Fruit fly (Drosophila melanogaster): Measurements from ENCODE around the gene CG6012.

The CG6012 gene

DNA sequence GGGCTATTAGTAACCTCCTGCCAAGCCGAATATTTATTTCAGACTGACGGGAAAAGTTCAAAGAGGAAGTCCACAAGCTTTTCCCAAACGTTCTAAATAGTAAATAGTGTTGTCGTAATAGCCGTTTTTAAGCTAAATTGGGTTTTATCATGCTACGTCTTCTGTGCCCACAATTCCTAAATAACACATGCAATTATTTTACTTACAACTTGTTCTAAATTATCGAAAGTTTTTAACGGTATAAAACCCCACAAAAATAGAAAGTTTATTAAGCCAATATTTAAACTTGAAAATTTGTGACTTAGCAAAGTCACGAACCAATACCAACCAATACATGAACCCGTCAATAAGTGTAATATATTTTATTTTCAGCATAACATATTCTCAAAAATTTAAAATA is 12.6 kb downstream of the CG6012 start, which contains the start of gene CG13284:
CG13284 (minus strand) TSS at position 47 of the 400 bp plus-strand sequence.
- TF ChIP-seq fd96Ca (GFP tag; IDR thresholded peaks at IDR 0.05) (no peak), Pif1A (GFP tag; optimal IDR thresholded peaks at IDR 0.05) (no peak), Ets98B (GFP tag; IDR thresholded peaks at IDR 0.05) (no peak), CG10348 (GFP tag; IDR thresholded peaks at IDR 0.05) (no peak), gl (tag; optimal IDR thresholded peaks at IDR 0.05) (no peak), CG12605 (GFP tag; IDR thresholded peaks at IDR 0.05) (no peak), Pif1B (GFP tag; optimal IDR thresholded peaks at IDR 0.05) (no peak), CG8159 (tag; optimal IDR thresholded peaks at IDR 0.05) (no peak), CG32121 (GFP tag; IDR thresholded peaks at IDR 0.05) (no peak), CG17806 (tag; optimal IDR thresholded peaks at IDR 0.05) (no peak), D1 (tag; optimal IDR thresholded peaks at IDR 0.05) (no peak), CG15710 (tag; optimal IDR thresholded peaks at IDR 0.05) (no peak), CG4496 (GFP tag; IDR thresholded peaks at IDR 0.05) (no peak), CG13204 (GFP tag; optimal IDR thresholded peaks at IDR 0.05) (no peak), CG14655 (GFP tag; optimal IDR thresholded peaks at IDR 0.05) (no peak), rn (GFP tag; IDR thresholded peaks at IDR 0.05) (no peak), CG9948 (tag; optimal IDR thresholded peaks at IDR 0.05) (no peak), CG34367 (tag; optimal IDR thresholded peaks at IDR 0.05) (no peak), CG8301 (tag; optimal IDR thresholded peaks at IDR 0.05) (no peak)

DNA sequence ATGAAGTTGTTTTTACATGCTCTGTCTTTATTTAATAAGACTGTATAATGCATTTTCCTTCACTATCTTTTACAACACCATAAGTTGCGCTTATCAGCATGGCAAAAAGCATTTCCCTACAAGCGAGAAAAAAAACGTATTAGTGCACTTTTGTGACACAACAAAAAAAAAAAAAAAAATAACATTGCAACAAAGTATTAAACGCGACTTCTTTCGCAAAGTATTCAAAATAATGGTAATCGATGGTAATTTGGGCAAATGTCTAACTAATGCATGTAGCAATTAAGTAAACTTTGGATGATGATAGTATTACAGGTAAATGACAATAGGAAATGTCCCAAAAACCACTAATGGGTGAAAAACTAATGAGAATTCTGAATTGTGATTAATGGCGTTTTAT is 13.3 kb downstream of the CG6012 start:
- TF ChIP-seq CG8159 (tag; optimal IDR thresholded peaks at IDR 0.05), result no peak
- no peak for TF ChIP-seq Pif1B (GFP tag; optimal IDR thresholded peaks at IDR 0.05)
- no peak for TF ChIP-seq CG4496 (GFP tag; IDR thresholded peaks at IDR 0.05)
- no peak for TF ChIP-seq Pif1A (GFP tag; optimal IDR thresholded peaks at IDR 0.05)
- TF ChIP-seq CG17806 (tag; optimal IDR thresholded peaks at IDR 0.05), result no peak
- TF ChIP-seq CG32121 (GFP tag; IDR thresholded peaks at IDR 0.05), result no peak
- TF ChIP-seq gl (tag; optimal IDR thresholded peaks at IDR 0.05), result no peak
- no peak for TF ChIP-seq fd96Ca (GFP tag; IDR thresholded peaks at IDR 0.05)
- no peak for TF ChIP-seq EcR (GFP tag; optimal IDR thresholded peaks at IDR 0.05)
- TF ChIP-seq D1 (tag; optimal IDR thresholded peaks at IDR 0.05), result no peak
- TF ChIP-seq rn (GFP tag; IDR thresholded peaks at IDR 0.05), result no peak
- TF ChIP-seq CG15710 (tag; optimal IDR thresholded peaks at IDR 0.05), result no peak
- no peak for TF ChIP-seq CG34367 (tag; optimal IDR thresholded peaks at IDR 0.05)
- no peak; the same call in 1 of the 2 replicates for TF ChIP-seq CG12605 (GFP tag; IDR thresholded peaks at IDR 0.05)
- TF ChIP-seq CG10348 (GFP tag; IDR thresholded peaks at IDR 0.05), result no peak

DNA sequence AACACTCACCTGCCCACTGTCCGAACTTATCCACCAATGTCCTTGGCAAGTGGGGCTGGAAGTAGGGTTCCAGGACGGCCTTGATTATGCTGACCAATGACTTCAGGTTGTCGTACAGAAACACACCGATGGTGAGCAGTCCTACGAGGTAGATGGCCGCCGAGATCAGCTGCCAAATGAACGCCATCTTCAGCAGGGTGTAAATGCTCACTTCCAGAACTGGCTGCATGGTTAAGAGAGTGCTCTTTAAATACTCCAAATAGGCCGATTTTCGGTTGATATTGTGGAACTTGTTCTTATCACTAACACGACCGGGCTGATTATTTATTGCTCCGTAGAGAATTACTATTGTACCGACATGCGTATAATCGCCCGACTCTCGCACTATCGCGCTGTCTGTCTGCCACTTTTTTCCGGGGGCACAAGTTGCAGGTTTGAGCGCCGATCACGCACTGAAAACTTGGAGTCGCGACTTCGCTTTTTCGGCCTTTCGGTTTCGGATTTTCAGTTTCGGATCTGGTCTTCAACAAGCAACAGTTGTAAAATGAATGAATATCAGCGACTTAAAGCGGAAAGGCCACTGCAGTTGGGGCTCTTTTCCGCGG is 14.4 kb downstream of the CG6012 start:
- TF ChIP-seq Pif1A (GFP tag; optimal IDR thresholded peaks at IDR 0.05), result no peak
- TF ChIP-seq EcR (GFP tag; optimal IDR thresholded peaks at IDR 0.05), result peak; percentile 61

DNA sequence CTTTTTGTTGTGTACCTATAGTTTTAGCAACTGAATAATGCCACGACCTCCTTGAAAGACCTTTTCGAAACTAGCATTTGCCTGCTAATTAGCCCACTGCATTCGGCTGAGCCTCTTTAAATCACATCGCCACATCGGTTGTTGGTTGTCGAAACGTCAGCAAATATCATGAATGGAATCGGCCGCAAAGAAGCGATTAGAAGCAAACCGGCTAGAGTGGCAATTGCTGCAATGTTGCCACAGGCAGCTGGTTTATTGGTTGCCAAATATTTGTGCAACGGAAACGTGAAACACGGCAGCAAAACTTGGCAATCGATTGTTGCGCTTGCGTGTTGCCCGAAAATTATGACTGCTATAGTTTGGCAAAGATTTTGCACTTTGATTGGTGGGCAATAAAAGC is 16.1 kb downstream of the CG6012 start:
- TF ChIP-seq Snoo (tag; optimal IDR thresholded peaks at IDR 0.05), result no peak
- no peak for TF ChIP-seq Pif1A (GFP tag; optimal IDR thresholded peaks at IDR 0.05)
- TF ChIP-seq gl (tag; optimal IDR thresholded peaks at IDR 0.05), result no peak
- TF ChIP-seq EcR (GFP tag; optimal IDR thresholded peaks at IDR 0.05), result no peak
- TF ChIP-seq rn (GFP tag; IDR thresholded peaks at IDR 0.05), result no peak
- no peak for TF ChIP-seq Pif1B (GFP tag; optimal IDR thresholded peaks at IDR 0.05)
- no peak for TF ChIP-seq CG10348 (GFP tag; IDR thresholded peaks at IDR 0.05)
- TF ChIP-seq CG8159 (tag; optimal IDR thresholded peaks at IDR 0.05), result no peak
- TF ChIP-seq CG34367 (tag; optimal IDR thresholded peaks at IDR 0.05), result no peak
- TF ChIP-seq CG32121 (GFP tag; IDR thresholded peaks at IDR 0.05), result no peak
- TF ChIP-seq Ets98B (GFP tag; IDR thresholded peaks at IDR 0.05), result no peak
- TF ChIP-seq CG15710 (tag; optimal IDR thresholded peaks at IDR 0.05), result no peak
- TF ChIP-seq CG13204 (GFP tag; optimal IDR thresholded peaks at IDR 0.05), result no peak

DNA sequence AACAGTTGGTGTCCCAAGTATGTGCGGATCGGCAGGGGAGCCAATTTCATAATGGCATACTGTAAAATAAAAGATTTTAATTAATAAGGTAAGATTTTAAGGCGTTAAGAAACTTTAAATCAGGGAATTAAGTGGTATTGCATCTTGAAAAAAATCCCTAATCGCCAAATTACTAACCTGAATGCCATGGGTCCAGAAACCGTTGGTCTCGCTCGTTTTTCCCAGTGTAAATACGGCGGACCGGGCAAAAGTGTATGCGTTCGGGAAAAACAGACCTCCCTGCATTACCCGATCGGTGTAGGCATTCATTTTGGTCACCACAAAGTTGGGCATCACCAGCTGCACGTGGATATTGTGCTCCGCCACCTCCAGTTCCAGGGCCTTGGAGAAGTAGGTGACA is 18.0 kb downstream of the CG6012 start:
- no peak for TF ChIP-seq CG13204 (GFP tag; optimal IDR thresholded peaks at IDR 0.05)
- TF ChIP-seq CG14655 (GFP tag; optimal IDR thresholded peaks at IDR 0.05), result peak; percentile 24
- peak; percentile 40 for TF ChIP-seq Snoo (tag; optimal IDR thresholded peaks at IDR 0.05)
- no peak for TF ChIP-seq EcR (GFP tag; optimal IDR thresholded peaks at IDR 0.05)
- TF ChIP-seq CG8301 (tag; optimal IDR thresholded peaks at IDR 0.05), result peak; percentile 28
- no peak for TF ChIP-seq CG8159 (tag; optimal IDR thresholded peaks at IDR 0.05)
- TF ChIP-seq CG17806 (tag; optimal IDR thresholded peaks at IDR 0.05), result no peak
- TF ChIP-seq rn (GFP tag; IDR thresholded peaks at IDR 0.05), result no peak
- no peak for TF ChIP-seq gl (tag; optimal IDR thresholded peaks at IDR 0.05)
- TF ChIP-seq fd96Ca (GFP tag; IDR thresholded peaks at IDR 0.05), result no peak; the same call in 2 of the 3 replicates
- no peak for TF ChIP-seq Pif1A (GFP tag; optimal IDR thresholded peaks at IDR 0.05)
- TF ChIP-seq Pif1B (GFP tag; optimal IDR thresholded peaks at IDR 0.05), result no peak
- TF ChIP-seq CG15710 (tag; optimal IDR thresholded peaks at IDR 0.05), result no peak
- TF ChIP-seq CG32121 (GFP tag; IDR thresholded peaks at IDR 0.05), result peak; percentile 46
- no peak for TF ChIP-seq D1 (tag; optimal IDR thresholded peaks at IDR 0.05)
- TF ChIP-seq CG10348 (GFP tag; IDR thresholded peaks at IDR 0.05), result no peak
- TF ChIP-seq CG34367 (tag; optimal IDR thresholded peaks at IDR 0.05), result no peak
- 0 out of 2 replicates have a peak, but pooled peaks have one; percentile 7 for TF ChIP-seq Ets98B (GFP tag; IDR thresholded peaks at IDR 0.05)
- peak; percentile 41; the same call in 1 of the 3 replicates for TF ChIP-seq CG4496 (GFP tag; IDR thresholded peaks at IDR 0.05)
- peak; percentile 7 for TF ChIP-seq CG9948 (tag; optimal IDR thresholded peaks at IDR 0.05)
- no peak for TF ChIP-seq CG12605 (GFP tag; IDR thresholded peaks at IDR 0.05)

DNA sequence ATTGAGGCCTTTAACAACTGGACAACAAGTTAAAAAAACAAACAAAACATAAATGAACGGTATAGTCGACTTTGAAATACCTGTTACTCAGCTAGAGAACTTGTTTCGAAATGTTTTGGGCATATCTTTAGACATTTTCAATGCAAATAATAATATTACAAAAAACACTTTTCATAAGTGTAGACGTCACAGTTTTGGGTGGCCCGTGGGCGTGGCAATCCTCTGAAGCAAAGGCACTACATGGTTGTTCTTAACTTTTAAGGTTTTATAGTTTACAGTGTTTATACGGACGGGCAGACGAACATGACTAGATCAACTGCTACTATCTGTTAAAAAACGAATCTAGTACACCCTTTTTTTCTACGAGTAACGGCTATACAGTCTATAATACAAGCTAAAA is 18.8 kb downstream of the CG6012 start:
- TF ChIP-seq CG34367 (tag; optimal IDR thresholded peaks at IDR 0.05) (no peak), Pif1A (GFP tag; optimal IDR thresholded peaks at IDR 0.05) (peak; percentile 52), Pif1B (GFP tag; optimal IDR thresholded peaks at IDR 0.05) (peak; percentile 27)
